Fruit fly (Drosophila melanogaster) whole organism, embryonic: ENCODE data around the gene fbl.

Experiments
- BEAF-32 ChIP-seq: fragments of 200-800 bp; sonication (Bioruptor generic); optimal IDR thresholded peaks from 3 replicates; lab custom pipeline; 2017; ENCODE audit warnings: missing biosample characterization, missing genetic modification characterization, mild to moderate bottlenecking, moderate library complexity, missing genetic modification reagents
- CG10565 ChIP-seq: fragments of 200-800 bp; sonication (Bioruptor generic); optimal IDR thresholded peaks from 3 replicates; lab custom pipeline; 2016; ENCODE audit warnings: missing biosample characterization, mild to moderate bottlenecking, missing genetic modification characterization
- CG10654 ChIP-seq: fragments of 200-800 bp; sonication (Bioruptor generic); optimal IDR thresholded peaks from 2 replicates; lab custom pipeline; 2016; ENCODE audit warnings: missing biosample characterization, missing genetic modification characterization
- CG10979 ChIP-seq: fragments of 200-800 bp; sonication (Bioruptor generic); optimal IDR thresholded peaks from 2 replicates; lab custom pipeline; 2018; ENCODE audit warnings: missing biosample characterization, mild to moderate bottlenecking, missing genetic modification characterization, moderate library complexity
- CG11456 ChIP-seq: fragments of 200-800 bp; sonication (Bioruptor generic); IDR thresholded peaks from 3 replicates; pipeline ENCODE4 v1.3.6; 2022; ENCODE audit warnings: missing biosample characterization, missing genetic modification characterization
- CG12391 ChIP-seq: fragments of 200-800 bp; sonication (Bioruptor generic); optimal IDR thresholded peaks from 3 replicates; lab custom pipeline; 2018; ENCODE audit warnings: missing biosample characterization, mild to moderate bottlenecking, missing genetic modification characterization, moderate library complexity
- CG12769 ChIP-seq: fragments of 200-800 bp; sonication (Bioruptor generic); optimal IDR thresholded peaks from 2 replicates; lab custom pipeline; 2019; ENCODE audit warnings: missing biosample characterization, mild to moderate bottlenecking, missing genetic modification characterization, moderate library complexity
- CG16813 ChIP-seq: fragments of 200-800 bp; sonication (Bioruptor generic); IDR thresholded peaks from 3 replicates; pipeline ENCODE4 v1.3.6; 2022; ENCODE audit warnings: missing biosample characterization, missing genetic modification characterization; ENCODE audit not compliant: partially characterized antibody
- CG17385 ChIP-seq: fragments of 200-800 bp; sonication (Bioruptor generic); optimal IDR thresholded peaks from 3 replicates; lab custom pipeline; 2018; ENCODE audit warnings: missing biosample characterization, mild to moderate bottlenecking, missing genetic modification characterization
- CG17802 ChIP-seq: fragments of 200-800 bp; sonication (Bioruptor generic); optimal IDR thresholded peaks from 2 replicates; lab custom pipeline; 2018; ENCODE audit warnings: missing biosample characterization, mild to moderate bottlenecking, missing genetic modification characterization, moderate library complexity
- CG1832 ChIP-seq: fragments of 200-800 bp; sonication (Bioruptor generic); optimal IDR thresholded peaks from 2 replicates; lab custom pipeline; 2017; ENCODE audit warnings: missing biosample characterization, mild to moderate bottlenecking, missing genetic modification characterization, inconsistent platforms
- CG30020 ChIP-seq: fragments of 200-800 bp; optimal IDR thresholded peaks from 2 replicates; lab custom pipeline; 2019; ENCODE audit warnings: missing biosample characterization, mild to moderate bottlenecking, missing genetic modification characterization, moderate library complexity
- CG31388 ChIP-seq: fragments of 200-800 bp; sonication (Bioruptor generic); optimal IDR thresholded peaks from 2 replicates; lab custom pipeline; 2016; ENCODE audit warnings: missing biosample characterization, missing genetic modification characterization
- CG32532 ChIP-seq: fragments of 200-800 bp; sonication (Bioruptor generic); IDR thresholded peaks from 2 replicates; pipeline ENCODE4 v1.3.6; 2022; ENCODE audit warnings: missing biosample characterization, missing genetic modification characterization
- CG3995 ChIP-seq: fragments of 200-800 bp; sonication (Bioruptor generic); optimal IDR thresholded peaks from 3 replicates; lab custom pipeline; 2016; ENCODE audit warnings: missing biosample characterization, missing genetic modification characterization
- CG5180 ChIP-seq: fragments of 200-800 bp; sonication (Bioruptor generic); optimal IDR thresholded peaks from 3 replicates; lab custom pipeline; 2017; ENCODE audit warnings: missing biosample characterization, missing genetic modification characterization, mild to moderate bottlenecking, moderate library complexity, missing genetic modification reagents
- CG6765 ChIP-seq: fragments of 200-800 bp; sonication (Bioruptor generic); optimal IDR thresholded peaks from 3 replicates; lab custom pipeline; 2017; ENCODE audit warnings: missing biosample characterization, mild to moderate bottlenecking, missing genetic modification characterization
- CG7786 ChIP-seq: fragments of 200-800 bp; sonication (Bioruptor generic); optimal IDR thresholded peaks from 2 replicates; lab custom pipeline; 2016; ENCODE audit warnings: missing biosample characterization, missing genetic modification characterization
- CG8281 ChIP-seq: fragments of 200-800 bp; sonication (Bioruptor generic); optimal IDR thresholded peaks from 2 replicates; lab custom pipeline; 2018; ENCODE audit warnings: missing biosample characterization, mild to moderate bottlenecking, missing genetic modification characterization, moderate library complexity
- CG8478 ChIP-seq: fragments of >200 bp; optimal IDR thresholded peaks from 2 replicates; lab custom pipeline; 2018
- D19A ChIP-seq: fragments of 200-800 bp; optimal IDR thresholded peaks from 3 replicates; lab custom pipeline; 2019; ENCODE audit warnings: missing biosample characterization, mild to moderate bottlenecking, missing genetic modification characterization, moderate library complexity
- D19B ChIP-seq: fragments of 200-800 bp; sonication (Bioruptor generic); optimal IDR thresholded peaks from 2 replicates; lab custom pipeline; 2017; ENCODE audit warnings: missing biosample characterization, mild to moderate bottlenecking, missing genetic modification characterization
- Dbx ChIP-seq: fragments of 200-800 bp; sonication (Bioruptor generic); IDR thresholded peaks from 3 replicates; pipeline ENCODE4 v1.3.6; 2022; ENCODE audit warnings: missing biosample characterization, missing genetic modification characterization
- Dll ChIP-seq: fragments of 200-800 bp; sonication (Bioruptor generic); IDR thresholded peaks from 4 replicates; pipeline ENCODE4 v1.3.6; 2022; ENCODE audit warnings: missing biosample characterization, missing genetic modification characterization; ENCODE audit not compliant: partially characterized antibody
- Hey ChIP-seq: fragments of 200-800 bp; sonication (Bioruptor generic); optimal IDR thresholded peaks from 3 replicates; lab custom pipeline; 2018; ENCODE audit warnings: missing biosample characterization, mild to moderate bottlenecking, missing genetic modification characterization
- Lim3 ChIP-seq: fragments of 200-800 bp; sonication (Bioruptor generic); IDR thresholded peaks from 2 replicates; pipeline ENCODE4 v1.3.6; 2022; ENCODE audit warnings: missing biosample characterization, missing genetic modification characterization
- Max ChIP-seq: fragments of 200-800 bp; sonication (Bioruptor generic); optimal IDR thresholded peaks from 2 replicates; lab custom pipeline; 2016; ENCODE audit warnings: missing biosample characterization, mild to moderate bottlenecking, missing genetic modification characterization
- Myb ChIP-seq: fragments of 200-800 bp; sonication (Bioruptor generic); optimal IDR thresholded peaks from 2 replicates; lab custom pipeline; 2016; ENCODE audit warnings: missing biosample characterization, missing genetic modification characterization
- Optix ChIP-seq: fragments of 200-800 bp; sonication (Bioruptor generic); IDR thresholded peaks from 3 replicates; pipeline ENCODE4 v1.3.6; 2022; ENCODE audit warnings: missing biosample characterization, missing genetic modification characterization
- Poxn ChIP-seq: fragments of 200-800 bp; sonication (Bioruptor generic); IDR thresholded peaks from 2 replicates; pipeline ENCODE4 v1.3.6; 2022; ENCODE audit warnings: missing biosample characterization, missing genetic modification characterization
- Xbp1 ChIP-seq: fragments of 200-800 bp; sonication (Bioruptor generic); optimal IDR thresholded peaks from 3 replicates; lab custom pipeline; 2016; ENCODE audit warnings: missing biosample characterization, mild to moderate bottlenecking, missing genetic modification characterization
- Xrp1 ChIP-seq: fragments of 200-800 bp; sonication (Bioruptor generic); IDR thresholded peaks from 2 replicates; pipeline ENCODE4 v1.3.6; 2022; ENCODE audit warnings: missing biosample characterization, missing genetic modification characterization
- ac ChIP-seq: fragments of 200-800 bp; sonication (Bioruptor generic); optimal IDR thresholded peaks from 3 replicates; lab custom pipeline; 2017; ENCODE audit warnings: missing biosample characterization, mild to moderate bottlenecking, missing genetic modification characterization
- az2 ChIP-seq: fragments of 200-800 bp; sonication (Bioruptor generic); optimal IDR thresholded peaks from 3 replicates; lab custom pipeline; 2016; ENCODE audit warnings: missing biosample characterization, missing genetic modification characterization
- cato ChIP-seq: fragments of 200-800 bp; sonication (Bioruptor generic); optimal IDR thresholded peaks from 2 replicates; lab custom pipeline; 2016; ENCODE audit warnings: missing biosample characterization, missing genetic modification characterization, borderline replicate concordance
- chif ChIP-seq, 2 experiments: fragments of 200-800 bp; sonication (Bioruptor generic); optimal IDR thresholded peaks; 3 replicates each; lab custom pipeline; 2016; ENCODE audit warnings: missing biosample characterization in 2 of 2, missing genetic modification characterization in 2 of 2
- danr ChIP-seq: fragments of 200-800 bp; sonication (Bioruptor generic); IDR thresholded peaks from 2 replicates; pipeline ENCODE4 v1.3.6; 2022; ENCODE audit warnings: missing biosample characterization, missing genetic modification characterization
- eyg ChIP-seq: fragments of 200-800 bp; sonication (Bioruptor generic); optimal IDR thresholded peaks from 3 replicates; lab custom pipeline; 2016; ENCODE audit warnings: missing biosample characterization, missing genetic modification characterization
- gcm ChIP-seq: fragments of 200-800 bp; sonication (Bioruptor generic); optimal IDR thresholded peaks from 2 replicates; lab custom pipeline; 2019; ENCODE audit warnings: missing biosample characterization, mild to moderate bottlenecking, missing genetic modification characterization, moderate library complexity
- grn ChIP-seq: fragments of 200-800 bp; sonication (Bioruptor generic); optimal IDR thresholded peaks from 3 replicates; lab custom pipeline; 2017; ENCODE audit warnings: missing biosample characterization, missing genetic modification characterization
- gsb ChIP-seq: fragments of 200-800 bp; sonication (Bioruptor generic); IDR thresholded peaks from 2 replicates; pipeline ENCODE4 v1.3.6; 2022; ENCODE audit warnings: missing biosample characterization, missing genetic modification characterization
- ham ChIP-seq: fragments of 200-800 bp; sonication (Bioruptor generic); IDR thresholded peaks from 2 replicates; pipeline ENCODE4 v1.3.6; 2022; ENCODE audit warnings: missing biosample characterization, missing genetic modification characterization
- insv ChIP-seq, 2 experiments: fragments of 200-800 bp; sonication (Bioruptor generic); optimal IDR thresholded peaks; 3 replicates each; lab custom pipeline; 2016 to 2018; ENCODE audit warnings: missing biosample characterization in 2 of 2, missing genetic modification characterization in 2 of 2
- ken ChIP-seq: fragments of 200-800 bp; sonication (Bioruptor generic); IDR thresholded peaks from 3 replicates; pipeline ENCODE4 v1.3.6; 2022; ENCODE audit warnings: missing biosample characterization, missing genetic modification characterization
- kni ChIP-seq: fragments of 200-800 bp; sonication (Bioruptor generic); optimal IDR thresholded peaks from 3 replicates; lab custom pipeline; 2017; ENCODE audit warnings: mild to moderate bottlenecking, missing biosample characterization, missing genetic modification reagents, missing genetic modification characterization
- knrl ChIP-seq: fragments of 200-800 bp; sonication (Bioruptor generic); IDR thresholded peaks from 3 replicates; pipeline ENCODE4 v1.3.6; 2022; ENCODE audit warnings: missing biosample characterization, missing genetic modification characterization; ENCODE audit not compliant: partially characterized antibody
- repo ChIP-seq: fragments of 200-800 bp; sonication (Bioruptor generic); optimal IDR thresholded peaks from 2 replicates; lab custom pipeline; 2016; ENCODE audit warnings: missing biosample characterization, missing genetic modification characterization
- sim ChIP-seq: fragments of 200-800 bp; sonication (Bioruptor generic); IDR thresholded peaks from 2 replicates; pipeline ENCODE4 v1.3.6; 2022; ENCODE audit warnings: missing biosample characterization, missing genetic modification characterization
- sob ChIP-seq: fragments of 200-800 bp; sonication (Bioruptor generic); IDR thresholded peaks from 2 replicates; pipeline ENCODE4 v1.3.6; 2022; ENCODE audit warnings: missing biosample characterization, missing genetic modification characterization
- stc ChIP-seq: fragments of 200-800 bp; sonication (Bioruptor generic); IDR thresholded peaks from 2 replicates; pipeline ENCODE4 v1.3.6; 2022; ENCODE audit warnings: missing biosample characterization, missing genetic modification characterization

Gene fbl

dm6 chr3L:20395257-20395909 lies 11.2 kb downstream of the fbl start (continued):
- TF ChIP-seq Max (GFP tag; lab: Kevin White, UChicago) (peak; percentile 47), kni (no peak), eyg (GFP tag; lab: Kevin White, UChicago) (peak; percentile 34), sob (GFP tag; lab: Robert Waterston, UW) (peak; percentile 47), CG3995 (GFP tag; lab: Kevin White, UChicago) (peak; percentile 95), Xbp1 (peak; percentile 40), gsb (GFP tag; lab: Robert Waterston, UW) (0 out of 2 replicates have a peak, but pooled peaks have one; percentile 21), stc (GFP tag; lab: Robert Waterston, UW) (no peak), cato (GFP tag; lab: Kevin White, UChicago) (no peak), Dll (GFP tag; lab: Robert Waterston, UW) (no peak), CG16813 (GFP tag; lab: Robert Waterston, UW) (no peak), CG1832 (GFP tag; lab: Kevin White, UChicago) (no peak), Poxn (GFP tag; lab: Robert Waterston, UW) (no peak), sim (GFP tag; lab: Robert Waterston, UW) (no peak), CG10565 (GFP tag; lab: Kevin White, UChicago) (no peak), D19A (tag; lab: Kevin White, UChicago) (peak; percentile 63), BEAF-32 (GFP tag; lab: Kevin White, UChicago) (no peak), grn (GFP tag; lab: Kevin White, UChicago) (peak; percentile 72), insv (GFP tag; optimal IDR thresholded peaks at IDR 0.05; lab: Kevin White, UChicago) (no peak), repo (GFP tag; lab: Kevin White, UChicago) (no peak), CG7786 (GFP tag; lab: Kevin White, UChicago) (peak; percentile 45), gcm (GFP tag; lab: Kevin White, UChicago) (no peak), Hey (peak; percentile 40), Xrp1 (GFP tag; lab: Robert Waterston, UW) (no peak), ac (GFP tag; lab: Kevin White, UChicago) (no peak), CG32532 (GFP tag; lab: Robert Waterston, UW) (peak; percentile 69), CG11456 (GFP tag; lab: Robert Waterston, UW) (no peak; the same call in 2 of the 3 replicates), CG30020 (tag; lab: Kevin White, UChicago) (no peak), CG8478 (lab: Kevin White, UChicago) (no peak), CG12769 (tag; lab: Kevin White, UChicago) (peak; percentile 73), D19B (GFP tag; lab: Kevin White, UChicago) (peak; percentile 99), knrl (GFP tag; lab: Robert Waterston, UW) (no peak), CG17385 (GFP tag; lab: Kevin White, UChicago) (peak; percentile 30), Myb (no peak), Lim3 (no peak), Dbx (GFP tag; lab: Robert Waterston, UW) (0 out of 3 replicates have a peak, but pooled peaks have one; percentile 46), CG6765 (GFP tag; lab: Kevin White, UChicago) (peak; percentile 34), Optix (GFP tag; lab: Robert Waterston, UW) (no peak), ham (GFP tag; lab: Robert Waterston, UW) (no peak), CG10979 (tag; lab: Kevin White, UChicago) (no peak), chif (GFP tag; optimal IDR thresholded peaks at IDR 0.05; lab: Kevin White, UChicago) (peak in 1 of 2 experiments; percentile 2), az2 (GFP tag; lab: Kevin White, UChicago) (no peak), ken (GFP tag; lab: Robert Waterston, UW) (0 out of 3 replicates have a peak, but pooled peaks have one; percentile 3), CG5180 (no peak), CG17802 (tag; lab: Kevin White, UChicago) (no peak), danr (no peak), CG10654 (GFP tag; lab: Kevin White, UChicago) (no peak), CG12391 (tag; lab: Kevin White, UChicago) (peak; percentile 38), CG31388 (GFP tag; lab: Kevin White, UChicago) (no peak), CG8281 (peak; percentile 12)
